Worm (Caenorhabditis elegans) whole organism, L3 larva: ENCODE data around the gene ZK470.14.

Experiments used
- R02D3.7 ChIP-seq: fragments of 150-350 bp; optimal IDR thresholded peaks from 2 replicates; lab custom pipeline; 2014; ENCODE audit warnings: missing biosample characterization, missing genetic modification characterization
- ZK546.5 ChIP-seq: sonication (generic microtip); optimal IDR thresholded peaks from 2 replicates; lab custom pipeline; 2017; ENCODE audit warnings: missing biosample characterization, missing genetic modification characterization
- aly-2 ChIP-seq: fragments of 150-350 bp; optimal IDR thresholded peaks from 2 replicates; lab custom pipeline; 2014; ENCODE audit warnings: missing biosample characterization, missing genetic modification characterization
- ama-1 ChIP-seq: fragments of 150-350 bp; optimal IDR thresholded peaks from 2 replicates; lab custom pipeline; 2018
- ceh-16 ChIP-seq: sonication (generic microtip); optimal IDR thresholded peaks from 2 replicates; lab custom pipeline; 2017; ENCODE audit warnings: missing biosample characterization, missing genetic modification characterization
- ceh-28 ChIP-seq: fragments of 150-350 bp; optimal IDR thresholded peaks from 2 replicates; lab custom pipeline; 2014; ENCODE audit warnings: missing biosample characterization, missing genetic modification reagents, missing genetic modification characterization
- ceh-82 ChIP-seq: fragments of 150-350 bp; optimal IDR thresholded peaks from 2 replicates; lab custom pipeline; 2014; ENCODE audit warnings: missing biosample characterization, missing genetic modification characterization
- ceh-9 ChIP-seq: sonication (generic microtip); optimal IDR thresholded peaks from 2 replicates; lab custom pipeline; 2018; ENCODE audit warnings: missing biosample characterization, missing genetic modification characterization
- daf-12 ChIP-seq: fragments of 150-350 bp; optimal IDR thresholded peaks from 2 replicates; lab custom pipeline; 2014; ENCODE audit warnings: missing biosample characterization, missing genetic modification reagents, missing genetic modification characterization
- egl-27 ChIP-seq: sonication (generic microtip); optimal IDR thresholded peaks from 4 replicates; lab custom pipeline; 2017; ENCODE audit warnings: missing biosample characterization, missing genetic modification reagents, missing genetic modification characterization
- egl-5 ChIP-seq: fragments of 150-350 bp; optimal IDR thresholded peaks from 2 replicates; lab custom pipeline; 2017; ENCODE audit warnings: missing biosample characterization, missing genetic modification reagents, missing genetic modification characterization, inconsistent platforms
- elt-1 ChIP-seq: fragments of 150-350 bp; optimal IDR thresholded peaks from 2 replicates; lab custom pipeline; 2014; ENCODE audit warnings: missing biosample characterization, missing genetic modification characterization
- elt-2 ChIP-seq: sonication (generic microtip); optimal IDR thresholded peaks from 2 replicates; lab custom pipeline; 2016; ENCODE audit warnings: missing genetic modification reagents, mild to moderate bottlenecking, missing genetic modification characterization, missing compliant biosample characterization
- elt-3 ChIP-seq, 3 experiments: fragments of 150-350 bp in 1 of 3; sonication (generic microtip) in 2 of 3; optimal IDR thresholded peaks; 2 replicates in 2 of 3; 4 replicates in 1 of 3; lab custom pipeline; 2014 to 2017; ENCODE audit warnings: missing biosample characterization in 3 of 3, missing genetic modification characterization in 3 of 3
- eor-1 ChIP-seq, 2 experiments: fragments of 150-350 bp; optimal IDR thresholded peaks; 2 replicates each; lab custom pipeline; 2014 to 2018; ENCODE audit warnings: missing biosample characterization in 2 of 2, missing genetic modification characterization in 2 of 2
- fkh-10 ChIP-seq: sonication (generic microtip); optimal IDR thresholded peaks from 2 replicates; lab custom pipeline; 2017; ENCODE audit warnings: missing biosample characterization, missing genetic modification reagents, missing genetic modification characterization
- fkh-2 ChIP-seq: fragments of 150-350 bp; optimal IDR thresholded peaks from 2 replicates; lab custom pipeline; 2014; ENCODE audit warnings: missing biosample characterization, missing genetic modification reagents, missing genetic modification characterization
- fos-1 ChIP-seq: fragments of 150-350 bp; optimal IDR thresholded peaks from 2 replicates; lab custom pipeline; 2014; ENCODE audit warnings: missing biosample characterization, missing genetic modification characterization
- hmg-11 ChIP-seq: sonication (generic microtip); optimal IDR thresholded peaks from 2 replicates; lab custom pipeline; 2016; ENCODE audit warnings: missing genetic modification characterization, missing compliant biosample characterization
- jun-1 ChIP-seq: fragments of 150-350 bp; optimal IDR thresholded peaks from 2 replicates; lab custom pipeline; 2014; ENCODE audit warnings: missing biosample characterization, missing genetic modification reagents, missing genetic modification characterization
- lin-15B ChIP-seq: fragments of 150-350 bp; optimal IDR thresholded peaks from 2 replicates; lab custom pipeline; 2014; ENCODE audit warnings: missing biosample characterization, missing genetic modification characterization
- lin-39 ChIP-seq: fragments of 150-350 bp; optimal IDR thresholded peaks from 2 replicates; lab custom pipeline; 2018; ENCODE audit warnings: missing biosample characterization, missing genetic modification reagents, missing genetic modification characterization
- lsy-12 ChIP-seq: sonication (generic microtip); optimal IDR thresholded peaks from 2 replicates; lab custom pipeline; 2016; ENCODE audit warnings: mild to moderate bottlenecking, missing genetic modification characterization, missing compliant biosample characterization
- mdl-1 ChIP-seq: fragments of 150-350 bp; optimal IDR thresholded peaks from 2 replicates; lab custom pipeline; 2014; ENCODE audit warnings: missing biosample characterization, missing genetic modification characterization
- mml-1 ChIP-seq: fragments of 150-350 bp; sonication (generic microtip); optimal IDR thresholded peaks from 3 replicates; lab custom pipeline; 2014; ENCODE audit warnings: missing biosample characterization, missing genetic modification characterization
- nfya-1 ChIP-seq: sonication (generic microtip); optimal IDR thresholded peaks from 2 replicates; lab custom pipeline; 2017; ENCODE audit warnings: missing genetic modification characterization, mild to moderate bottlenecking, missing compliant biosample characterization, antibody characterized with exemption, moderate library complexity; ENCODE audit not compliant: insufficient read depth
- nhr-11 ChIP-seq: fragments of 150-350 bp; optimal IDR thresholded peaks from 2 replicates; lab custom pipeline; 2014; ENCODE audit warnings: missing biosample characterization, missing genetic modification characterization
- nhr-12 ChIP-seq: fragments of 150-350 bp; optimal IDR thresholded peaks from 2 replicates; lab custom pipeline; 2014; ENCODE audit warnings: missing biosample characterization, missing genetic modification characterization
- nhr-23 ChIP-seq: fragments of 150-350 bp; optimal IDR thresholded peaks from 2 replicates; lab custom pipeline; 2014; ENCODE audit warnings: missing biosample characterization, missing genetic modification reagents, missing genetic modification characterization
- nhr-237 ChIP-seq: fragments of 150-350 bp; optimal IDR thresholded peaks from 2 replicates; lab custom pipeline; 2014; ENCODE audit warnings: missing biosample characterization, missing genetic modification characterization
- nhr-25 ChIP-seq: sonication (generic microtip); optimal IDR thresholded peaks from 2 replicates; lab custom pipeline; 2017; ENCODE audit warnings: missing biosample characterization, missing genetic modification characterization
- nhr-28 ChIP-seq: fragments of 150-350 bp; optimal IDR thresholded peaks from 2 replicates; lab custom pipeline; 2014; ENCODE audit warnings: missing biosample characterization, missing genetic modification characterization
- nhr-43 ChIP-seq: sonication (generic microtip); optimal IDR thresholded peaks from 2 replicates; lab custom pipeline; 2016; ENCODE audit warnings: mild to moderate bottlenecking, missing genetic modification characterization, missing compliant biosample characterization; ENCODE audit not compliant: poor library complexity, severe bottlenecking
- nhr-67 ChIP-seq: fragments of 150-350 bp; optimal IDR thresholded peaks from 2 replicates; lab custom pipeline; 2014; ENCODE audit warnings: missing biosample characterization, missing genetic modification characterization
- nhr-76 ChIP-seq: fragments of 150-350 bp; sonication (generic microtip); optimal IDR thresholded peaks from 5 replicates; lab custom pipeline; 2014; ENCODE audit warnings: missing biosample characterization, missing genetic modification characterization
- nhr-77 ChIP-seq: fragments of 150-350 bp; optimal IDR thresholded peaks from 2 replicates; lab custom pipeline; 2014; ENCODE audit warnings: missing biosample characterization, missing genetic modification characterization
- pha-4 ChIP-seq: fragments of 150-350 bp; optimal IDR thresholded peaks from 2 replicates; lab custom pipeline; 2014; ENCODE audit warnings: missing biosample characterization, missing genetic modification reagents, missing genetic modification characterization
- pqm-1 ChIP-seq: fragments of 150-350 bp; optimal IDR thresholded peaks from 2 replicates; lab custom pipeline; 2017; ENCODE audit warnings: missing biosample characterization, missing genetic modification characterization, inconsistent platforms
- sea-2 ChIP-seq: fragments of 150-350 bp; sonication (generic microtip); optimal IDR thresholded peaks from 4 replicates; lab custom pipeline; 2014; ENCODE audit warnings: missing biosample characterization, missing genetic modification reagents, missing genetic modification characterization
- skn-1 ChIP-seq: fragments of 150-350 bp; optimal IDR thresholded peaks from 2 replicates; lab custom pipeline; 2014; ENCODE audit warnings: missing biosample characterization, missing genetic modification characterization
- snpc-4 ChIP-seq: fragments of 150-350 bp; optimal IDR thresholded peaks from 2 replicates; lab custom pipeline; 2014; ENCODE audit warnings: missing biosample characterization, missing genetic modification characterization
- tbx-2 ChIP-seq: sonication (generic microtip); optimal IDR thresholded peaks from 2 replicates; lab custom pipeline; 2016; ENCODE audit warnings: mild to moderate bottlenecking, missing genetic modification characterization, missing compliant biosample characterization
- unc-39 ChIP-seq: sonication (generic microtip); optimal IDR thresholded peaks from 4 replicates; lab custom pipeline; 2017; ENCODE audit warnings: missing biosample characterization, missing genetic modification characterization
- unc-62 ChIP-seq: fragments of 150-350 bp; sonication (generic microtip); optimal IDR thresholded peaks from 4 replicates; lab custom pipeline; 2014; ENCODE audit warnings: missing biosample characterization, missing genetic modification reagents, missing genetic modification characterization
- zag-1 ChIP-seq: fragments of 150-350 bp; optimal IDR thresholded peaks from 2 replicates; lab custom pipeline; 2014; ENCODE audit warnings: missing biosample characterization, missing genetic modification characterization
- ztf-11 ChIP-seq: fragments of 150-350 bp; optimal IDR thresholded peaks from 2 replicates; lab custom pipeline; 2014; ENCODE audit warnings: missing biosample characterization, missing genetic modification characterization
- ztf-4 ChIP-seq: fragments of 150-350 bp; optimal IDR thresholded peaks from 2 replicates; lab custom pipeline; 2014; ENCODE audit warnings: missing biosample characterization, missing genetic modification characterization

Gene ZK470.14

ce11 chrX:4131354-4131753, 35.9 kb upstream of the ZK470.14 start:
- no peak for TF ChIP-seq fkh-2 (tag; lab: Kevin White, UChicago)
- TF ChIP-seq nfya-1 (tag; lab: Kevin White, UChicago), result peak; percentile 6

ce11 chrX:4132243-4132642, 35.0 kb upstream of the ZK470.14 start:
- no peak for TF ChIP-seq nhr-11 (tag; lab: Kevin White, UChicago)
- no peak for TF ChIP-seq ama-1 (lab: Kevin White, UChicago)
- no peak for TF ChIP-seq ceh-9 (tag; lab: Kevin White, UChicago)
- TF ChIP-seq ceh-28 (tag; lab: Kevin White, UChicago), result peak; percentile 76
- TF ChIP-seq nhr-237 (tag; lab: Kevin White, UChicago), result no peak
- peak; percentile 69 for TF ChIP-seq jun-1
- TF ChIP-seq fkh-10 (GFP tag; lab: Kevin White, UChicago), result no peak
- no peak for TF ChIP-seq unc-39
- TF ChIP-seq pha-4, result no peak
- no peak for TF ChIP-seq mml-1 (tag; lab: Kevin White, UChicago)
- peak; percentile 28 for TF ChIP-seq egl-5 (tag; lab: Kevin White, UChicago)
- TF ChIP-seq nfya-1 (tag; lab: Kevin White, UChicago), result peak; percentile 44
- TF ChIP-seq lin-15B (tag; lab: Kevin White, UChicago), result no peak
- TF ChIP-seq ztf-4 (tag; lab: Kevin White, UChicago), result peak; percentile 79
- no peak for TF ChIP-seq ztf-11 (tag; lab: Kevin White, UChicago)
- no peak for TF ChIP-seq ZK546.5 (tag; lab: Kevin White, UChicago)
- TF ChIP-seq zag-1 (tag; lab: Kevin White, UChicago), result no peak
- TF ChIP-seq elt-2 (tag; lab: Kevin White, UChicago), result no peak
- TF ChIP-seq daf-12 (tag; lab: Kevin White, UChicago), result no peak
- TF ChIP-seq nhr-67 (tag; lab: Kevin White, UChicago), result no peak
- peak; percentile 56 for TF ChIP-seq tbx-2 (tag; lab: Kevin White, UChicago)
- peak; percentile 88 for TF ChIP-seq nhr-25
- TF ChIP-seq ceh-82, result no peak
- TF ChIP-seq fos-1 (tag; lab: Kevin White, UChicago), result no peak
- no peak for TF ChIP-seq ceh-16
- peak; percentile 94 for TF ChIP-seq nhr-23
- TF ChIP-seq unc-62 (GFP tag; lab: Kevin White, UChicago), result no peak
- peak; percentile 43 for TF ChIP-seq pqm-1 (tag; lab: Kevin White, UChicago)
- no peak for TF ChIP-seq fkh-2 (tag; lab: Kevin White, UChicago)
- no peak for TF ChIP-seq nhr-28 (tag; lab: Kevin White, UChicago)
- TF ChIP-seq lin-39, result no peak
- TF ChIP-seq elt-1, result peak; percentile 48
- TF ChIP-seq nhr-43, result peak; percentile 95
- TF ChIP-seq snpc-4 (tag; lab: Kevin White, UChicago), result no peak
- no peak for TF ChIP-seq lsy-12 (tag; lab: Kevin White, UChicago)
- no peak for TF ChIP-seq eor-1 (tag; optimal IDR thresholded peaks at IDR 0.05; lab: Kevin White, UChicago)
- TF ChIP-seq R02D3.7 (tag; lab: Kevin White, UChicago), result no peak
- TF ChIP-seq mdl-1 (tag; lab: Kevin White, UChicago), result no peak
- no peak for TF ChIP-seq nhr-76 (tag; lab: Kevin White, UChicago)
- TF ChIP-seq skn-1 (tag; lab: Kevin White, UChicago), result no peak
- no peak for TF ChIP-seq nhr-77 (tag; lab: Kevin White, UChicago)
- TF ChIP-seq nhr-12 (tag; lab: Kevin White, UChicago), result no peak
- TF ChIP-seq hmg-11 (tag; lab: Kevin White, UChicago), result no peak
- peak; percentile 1 for TF ChIP-seq egl-27 (tag; lab: Kevin White, UChicago)
- TF ChIP-seq aly-2 (tag; lab: Kevin White, UChicago), result no peak
- TF ChIP-seq sea-2 (GFP tag; lab: Kevin White, UChicago), result no peak
- peak; percentile 22 to 37 (median 29) for TF ChIP-seq elt-3 (tag; optimal IDR thresholded peaks at IDR 0.05; lab: Kevin White, UChicago)
